Fruit fly (Drosophila melanogaster) whole organism, embryonic: Measurements from ENCODE around the gene Kdsr.

Source experiments
- CG31365 ChIP-seq: fragments of 200-800 bp; sonication (Bioruptor generic); optimal IDR thresholded peaks from 2 replicates; lab custom pipeline; 2018; ENCODE audit warnings: missing biosample characterization, mild to moderate bottlenecking, missing genetic modification characterization
- bab2 ChIP-seq: fragments of 200-800 bp; sonication (Bioruptor generic); optimal IDR thresholded peaks from 2 replicates; lab custom pipeline; 2016; ENCODE audit warnings: missing biosample characterization, missing genetic modification characterization
- btn ChIP-seq: fragments of 200-800 bp; sonication (Bioruptor generic); optimal IDR thresholded peaks from 2 replicates; lab custom pipeline; 2016; ENCODE audit warnings: missing biosample characterization, missing genetic modification characterization
- caup ChIP-seq: fragments of 200-800 bp; sonication (Bioruptor generic); optimal IDR thresholded peaks from 3 replicates; lab custom pipeline; 2017; ENCODE audit warnings: missing biosample characterization, mild to moderate bottlenecking, missing genetic modification characterization, moderate library complexity; ENCODE audit not compliant: severe bottlenecking

DNA sequence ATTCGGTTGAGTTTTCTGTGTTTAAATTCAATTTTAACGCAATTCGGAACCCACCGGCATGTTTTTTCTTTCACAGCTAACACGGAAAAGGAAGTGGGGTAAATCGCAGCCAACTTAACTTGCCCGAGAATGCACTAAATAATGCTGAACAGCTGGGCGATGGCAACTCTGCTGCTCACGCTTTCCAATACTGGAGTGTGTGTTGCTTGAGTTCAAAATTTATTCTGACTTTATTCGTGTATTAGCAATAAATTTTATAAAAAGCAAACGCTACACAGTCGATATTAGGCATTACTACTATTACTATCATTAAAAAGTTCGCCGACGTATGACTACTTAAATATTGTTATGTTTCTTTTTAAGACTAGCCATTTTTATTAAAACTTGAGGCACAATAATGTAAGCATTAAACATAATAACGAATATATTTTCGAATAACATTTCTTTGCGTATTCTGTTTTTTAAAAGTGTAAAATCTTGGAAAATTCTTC, 14.9 kb downstream of the Kdsr start, which contains the start of the genes RpS27 and Nup37:
- TF ChIP-seq btn (GFP tag; lab: Kevin White, UChicago) (peak; percentile 97), CG31365 (tag; lab: Kevin White, UChicago) (peak; percentile 92), bab2 (GFP tag; lab: Kevin White, UChicago) (peak; percentile 97), caup (GFP tag; lab: Kevin White, UChicago) (peak; percentile 100)
